Worm (Caenorhabditis elegans): ENCODE results near the gene K09F6.11.

- TF ChIP-seq ceh-39 (tag; optimal IDR thresholded peaks at IDR 0.05) (no peak), nhr-237 (tag; optimal IDR thresholded peaks at IDR 0.05) (no peak), lin-13 (tag; optimal IDR thresholded peaks at IDR 0.05) (no peak), unc-62 (GFP tag; optimal IDR thresholded peaks at IDR 0.05) (no peak), lsy-2 (tag; optimal IDR thresholded peaks at IDR 0.05) (no peak), unc-39 (tag; optimal IDR thresholded peaks at IDR 0.05) (no peak), M03D4.4 (tag; optimal IDR thresholded peaks at IDR 0.05) (no peak), sptf-1 (tag; optimal IDR thresholded peaks at IDR 0.05) (no peak), mep-1 (tag; optimal IDR thresholded peaks at IDR 0.05) (no peak), ceh-43 (GFP tag; optimal IDR thresholded peaks at IDR 0.05) (no peak), ztf-11 (tag; optimal IDR thresholded peaks at IDR 0.05) (no peak), bed-3 (GFP tag; optimal IDR thresholded peaks at IDR 0.05) (no peak)
These were observed 32.8 kb downstream of the K09F6.11 start, which contains the start of the genes trim-21 and B0281.1 for ce11 chrII:2312747-2313146.

Data from whole organism, mixed stage, embryonic.